Fruit fly (Drosophila melanogaster) whole organism, embryonic: ENCODE data around the gene Grip75.

Source experiments
- Awh ChIP-seq: fragments of 200-800 bp; sonication (Bioruptor generic); IDR thresholded peaks from 2 replicates; pipeline ENCODE4, ENCODE4 v1.3.6; 2022; ENCODE audit warnings: missing biosample characterization, missing genetic modification characterization
- B-H1 ChIP-seq: fragments of 200-800 bp; sonication (Bioruptor generic); IDR thresholded peaks from 3 replicates; pipeline ENCODE4 v1.3.6; 2022; ENCODE audit warnings: missing biosample characterization, missing genetic modification characterization
- CG10267 ChIP-seq: fragments of 200-800 bp; sonication (Bioruptor generic); optimal IDR thresholded peaks from 2 replicates; lab custom pipeline; 2018; ENCODE audit warnings: missing biosample characterization, mild to moderate bottlenecking, missing genetic modification characterization, moderate library complexity
- CG12769 ChIP-seq: fragments of 200-800 bp; sonication (Bioruptor generic); optimal IDR thresholded peaks from 2 replicates; lab custom pipeline; 2019; ENCODE audit warnings: missing biosample characterization, mild to moderate bottlenecking, missing genetic modification characterization, moderate library complexity
- CG16779 ChIP-seq: fragments of 200-800 bp; sonication (Bioruptor generic); IDR thresholded peaks from 2 replicates; pipeline ENCODE4 v1.3.6; 2022; ENCODE audit warnings: missing biosample characterization, missing genetic modification characterization
- CG17359 ChIP-seq: fragments of 200-800 bp; sonication (Bioruptor generic); optimal IDR thresholded peaks from 3 replicates; lab custom pipeline; 2018; ENCODE audit warnings: missing biosample characterization, mild to moderate bottlenecking, missing genetic modification characterization, moderate library complexity
- CG17829 ChIP-seq: fragments of 200-800 bp; optimal IDR thresholded peaks from 2 replicates; lab custom pipeline; 2019; ENCODE audit warnings: missing biosample characterization, mild to moderate bottlenecking, missing genetic modification characterization, moderate library complexity
- CG18764 ChIP-seq: fragments of 200-800 bp; sonication (Bioruptor generic); optimal IDR thresholded peaks from 3 replicates; lab custom pipeline; 2016; ENCODE audit warnings: missing biosample characterization, missing genetic modification characterization
- CG30431 ChIP-seq: fragments of 200-800 bp; sonication (Bioruptor generic); optimal IDR thresholded peaks from 2 replicates; lab custom pipeline; 2017; ENCODE audit warnings: missing biosample characterization, missing genetic modification characterization
- CG31224 ChIP-seq: fragments of 200-800 bp; sonication (Bioruptor generic); IDR thresholded peaks from 2 replicates; pipeline ENCODE4 v1.3.6; 2022; ENCODE audit warnings: missing biosample characterization, missing genetic modification characterization
- CG3163 ChIP-seq: fragments of 200-800 bp; sonication (Bioruptor generic); optimal IDR thresholded peaks from 3 replicates; lab custom pipeline; 2016; ENCODE audit warnings: missing biosample characterization, missing genetic modification characterization
- CG32532 ChIP-seq: fragments of 200-800 bp; sonication (Bioruptor generic); IDR thresholded peaks from 2 replicates; pipeline ENCODE4 v1.3.6; 2022; ENCODE audit warnings: missing biosample characterization, missing genetic modification characterization
- CG4404 ChIP-seq: fragments of 200-800 bp; sonication (Bioruptor generic); IDR thresholded peaks from 2 replicates; pipeline ENCODE4 v1.3.6; 2022; ENCODE audit warnings: missing biosample characterization, missing genetic modification characterization
- CG4707 ChIP-seq: fragments of 200-800 bp; sonication (Bioruptor generic); optimal IDR thresholded peaks from 2 replicates; lab custom pipeline; 2018; ENCODE audit warnings: missing biosample characterization, mild to moderate bottlenecking, missing genetic modification characterization, moderate library complexity
- CG6175 ChIP-seq: fragments of 200-800 bp; sonication (Bioruptor generic); IDR thresholded peaks from 3 replicates; pipeline ENCODE4 v1.3.6; 2022; ENCODE audit warnings: missing biosample characterization, missing genetic modification characterization
- CG6791 ChIP-seq: fragments of 200-800 bp; sonication (Bioruptor generic); IDR thresholded peaks from 3 replicates; pipeline ENCODE4 v1.3.6; 2022; ENCODE audit warnings: missing biosample characterization, missing genetic modification characterization; ENCODE audit not compliant: partially characterized antibody
- CG9609 ChIP-seq: fragments of 200-800 bp; sonication (Bioruptor generic); optimal IDR thresholded peaks from 3 replicates; lab custom pipeline; 2016; ENCODE audit warnings: missing biosample characterization, missing genetic modification characterization
- Chrac-16 ChIP-seq: fragments of 200-800 bp; sonication (Bioruptor generic); optimal IDR thresholded peaks from 3 replicates; lab custom pipeline; 2016; ENCODE audit warnings: missing biosample characterization, missing genetic modification characterization
- Dbx ChIP-seq: fragments of 200-800 bp; sonication (Bioruptor generic); IDR thresholded peaks from 3 replicates; pipeline ENCODE4 v1.3.6; 2022; ENCODE audit warnings: missing biosample characterization, missing genetic modification characterization
- Fer3 ChIP-seq: fragments of 200-800 bp; sonication (Bioruptor generic); optimal IDR thresholded peaks from 2 replicates; lab custom pipeline; 2018; ENCODE audit warnings: missing biosample characterization, mild to moderate bottlenecking, missing genetic modification characterization, moderate library complexity
- GATAe ChIP-seq: fragments of 200-800 bp; sonication (Bioruptor generic); conservative IDR thresholded peaks from 2 replicates; pipeline ENCODE4 v1.3.6; 2022; ENCODE audit warnings: missing biosample characterization, missing genetic modification characterization
- Gug ChIP-seq: fragments of 200-800 bp; sonication (Bioruptor generic); IDR thresholded peaks from 4 replicates; pipeline ENCODE4 v1.3.6; 2022; ENCODE audit warnings: missing biosample characterization, missing genetic modification characterization
- HLH4C ChIP-seq: fragments of 200-800 bp; sonication (Bioruptor generic); IDR thresholded peaks from 3 replicates; pipeline ENCODE4 v1.3.6; 2022; ENCODE audit warnings: missing biosample characterization, missing genetic modification characterization; ENCODE audit not compliant: partially characterized antibody
- Hey ChIP-seq: fragments of 200-800 bp; sonication (Bioruptor generic); optimal IDR thresholded peaks from 3 replicates; lab custom pipeline; 2018; ENCODE audit warnings: missing biosample characterization, mild to moderate bottlenecking, missing genetic modification characterization
- Lim3 ChIP-seq: fragments of 200-800 bp; sonication (Bioruptor generic); IDR thresholded peaks from 2 replicates; pipeline ENCODE4 v1.3.6; 2022; ENCODE audit warnings: missing biosample characterization, missing genetic modification characterization
- Mes4 ChIP-seq: fragments of 200-800 bp; sonication (Bioruptor generic); optimal IDR thresholded peaks from 2 replicates; lab custom pipeline; 2016; ENCODE audit warnings: missing biosample characterization, missing genetic modification characterization
- NC2β ChIP-seq: fragments of 200-800 bp; sonication (Bioruptor generic); optimal IDR thresholded peaks from 2 replicates; lab custom pipeline; 2016; ENCODE audit warnings: missing biosample characterization, missing genetic modification characterization
- NK7.1 ChIP-seq: fragments of 200-800 bp; sonication (Bioruptor generic); optimal IDR thresholded peaks from 3 replicates; lab custom pipeline; 2016; ENCODE audit warnings: missing biosample characterization, missing genetic modification characterization
- PHDP ChIP-seq: fragments of 200-800 bp; sonication (Bioruptor generic); optimal IDR thresholded peaks from 3 replicates; lab custom pipeline; 2018; ENCODE audit warnings: missing biosample characterization, mild to moderate bottlenecking, missing genetic modification characterization, moderate library complexity
- Sin3A ChIP-seq: fragments of >200 bp; optimal IDR thresholded peaks from 2 replicates; lab custom pipeline; 2018
- Sry-δ ChIP-seq: fragments of 200-800 bp; sonication (Bioruptor generic); optimal IDR thresholded peaks from 2 replicates; lab custom pipeline; 2016; ENCODE audit warnings: missing biosample characterization, missing genetic modification characterization
- ash1 ChIP-seq: fragments of 200-800 bp; sonication (Bioruptor generic); optimal IDR thresholded peaks from 2 replicates; lab custom pipeline; 2018; ENCODE audit warnings: missing biosample characterization, mild to moderate bottlenecking, missing genetic modification characterization
- ato ChIP-seq: fragments of 200-800 bp; sonication (Bioruptor generic); IDR thresholded peaks from 2 replicates; pipeline ENCODE4 v1.3.6; 2022; ENCODE audit warnings: missing biosample characterization, missing genetic modification characterization; ENCODE audit not compliant: partially characterized antibody
- bcd ChIP-seq: fragments of 200-800 bp; sonication (Bioruptor generic); optimal IDR thresholded peaks from 2 replicates; lab custom pipeline; 2017; ENCODE audit warnings: missing biosample characterization, mild to moderate bottlenecking, missing genetic modification characterization
- bsh ChIP-seq, 2 experiments: fragments of 200-800 bp; sonication (Bioruptor generic); optimal IDR thresholded peaks; 2 replicates each; lab custom pipeline; 2017 to 2018; ENCODE audit warnings: mild to moderate bottlenecking in 2 of 2, missing biosample characterization in 2 of 2, missing genetic modification characterization in 2 of 2, moderate library complexity in 1 of 2
- ci ChIP-seq: fragments of 200-800 bp; sonication (Bioruptor generic); IDR thresholded peaks from 3 replicates; pipeline ENCODE4 v1.3.6; 2022; ENCODE audit warnings: missing biosample characterization, missing genetic modification characterization
- dm ChIP-seq: fragments of 200-800 bp; sonication (Bioruptor generic); optimal IDR thresholded peaks from 3 replicates; lab custom pipeline; 2016; ENCODE audit warnings: missing biosample characterization, missing genetic modification characterization
- ewg ChIP-seq: fragments of 200-800 bp; sonication (Bioruptor generic); optimal IDR thresholded peaks from 3 replicates; lab custom pipeline; 2017; ENCODE audit warnings: mild to moderate bottlenecking, missing biosample characterization, missing genetic modification reagents, missing genetic modification characterization
- hkb ChIP-seq, 2 experiments: fragments of 200-800 bp in 1 of 2; fragments of >200 bp in 1 of 2; sonication (Bioruptor generic) in 1 of 2; IDR thresholded peaks in 1 of 2; optimal IDR thresholded peaks in 1 of 2; 2 replicates each; pipeline versions ENCODE4 v1.3.6 to Lab custom; 2017 to 2022; ENCODE audit warnings: missing biosample characterization in 1 of 2, missing genetic modification characterization in 1 of 2
- hth ChIP-seq: fragments of >200 bp; optimal IDR thresholded peaks from 2 replicates; lab custom pipeline; 2017; ENCODE audit warnings: inconsistent platforms
- kni ChIP-seq: fragments of 200-800 bp; sonication (Bioruptor generic); optimal IDR thresholded peaks from 3 replicates; lab custom pipeline; 2017; ENCODE audit warnings: mild to moderate bottlenecking, missing biosample characterization, missing genetic modification reagents, missing genetic modification characterization
- p53 ChIP-seq: fragments of 200-800 bp; sonication (Bioruptor generic); optimal IDR thresholded peaks from 2 replicates; lab custom pipeline; 2016; ENCODE audit warnings: missing biosample characterization, missing genetic modification characterization
- peb ChIP-seq: fragments of 200-800 bp; sonication (Bioruptor generic); IDR thresholded peaks from 2 replicates; pipeline ENCODE4 v1.3.6; 2022; ENCODE audit warnings: missing biosample characterization, missing genetic modification characterization
- phol ChIP-seq: fragments of 200-800 bp; sonication (Bioruptor generic); optimal IDR thresholded peaks from 3 replicates; lab custom pipeline; 2018; ENCODE audit warnings: missing biosample characterization, mild to moderate bottlenecking, missing genetic modification characterization, moderate library complexity
- ro ChIP-seq: fragments of 200-800 bp; sonication (Bioruptor generic); IDR thresholded peaks from 2 replicates; pipeline ENCODE4 v1.3.6; 2022; ENCODE audit warnings: missing biosample characterization, missing genetic modification characterization
- salm ChIP-seq: fragments of 200-800 bp; sonication (Bioruptor generic); optimal IDR thresholded peaks from 2 replicates; lab custom pipeline; 2018; ENCODE audit warnings: missing biosample characterization, mild to moderate bottlenecking, missing genetic modification characterization
- sens ChIP-seq: fragments of 200-800 bp; sonication (Bioruptor generic); peaks from one replicate; lab custom pipeline; 2016; ENCODE audit warnings: missing biosample characterization, missing genetic modification characterization
- sob ChIP-seq: fragments of 200-800 bp; sonication (Bioruptor generic); IDR thresholded peaks from 2 replicates; pipeline ENCODE4 v1.3.6; 2022; ENCODE audit warnings: missing biosample characterization, missing genetic modification characterization
- sqz ChIP-seq: fragments of 200-800 bp; sonication (Bioruptor generic); optimal IDR thresholded peaks from 3 replicates; lab custom pipeline; 2018; ENCODE audit warnings: missing biosample characterization, mild to moderate bottlenecking, missing genetic modification characterization
- trem ChIP-seq: fragments of 200-800 bp; optimal IDR thresholded peaks from 3 replicates; lab custom pipeline; 2019; ENCODE audit warnings: missing biosample characterization, mild to moderate bottlenecking, missing genetic modification characterization, moderate library complexity
- wek ChIP-seq: fragments of 200-800 bp; sonication (Bioruptor generic); optimal IDR thresholded peaks from 3 replicates; lab custom pipeline; 2018; ENCODE audit warnings: missing biosample characterization, mild to moderate bottlenecking, missing genetic modification characterization, moderate library complexity
- zf30C ChIP-seq: fragments of 200-800 bp; sonication (Bioruptor generic); optimal IDR thresholded peaks from 3 replicates; lab custom pipeline; 2018; ENCODE audit warnings: missing biosample characterization, mild to moderate bottlenecking, missing genetic modification characterization
- zfh2 ChIP-seq: fragments of 200-800 bp; sonication (Bioruptor generic); optimal IDR thresholded peaks from 2 replicates; lab custom pipeline; 2016; ENCODE audit warnings: missing biosample characterization, missing genetic modification characterization

The Grip75 gene

DNA sequence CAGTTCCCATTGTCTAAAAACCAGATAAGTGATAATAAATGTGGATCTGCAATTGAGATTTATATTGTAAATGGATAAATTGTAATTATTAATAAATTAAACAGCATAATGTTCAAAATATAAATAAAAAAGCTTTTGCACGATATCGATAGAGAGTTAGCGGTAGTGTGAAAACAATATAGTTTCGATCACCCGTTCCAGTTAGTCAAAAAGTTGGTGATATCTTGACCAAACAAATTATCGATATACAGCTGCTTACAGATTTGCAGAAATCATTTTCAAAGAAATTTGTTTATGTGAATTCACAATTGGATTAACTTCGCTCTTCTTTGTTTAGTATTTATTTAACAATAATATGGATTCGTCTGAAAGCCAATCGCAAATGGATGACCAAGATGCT is 43.9 kb upstream of the Grip75 start, which contains the start of gene Nse4 (continued):
- peak; percentile 95 for TF ChIP-seq ato (GFP tag; lab: Robert Waterston, UW)
- peak; percentile 75 for TF ChIP-seq sens (GFP tag; lab: Kevin White, UChicago)
- TF ChIP-seq peb = no peak
- no peak for TF ChIP-seq ash1
- TF ChIP-seq ci (GFP tag; lab: Robert Waterston, UW) = no peak
- TF ChIP-seq B-H1 = no peak
- no peak for TF ChIP-seq hth
- TF ChIP-seq bcd (GFP tag; lab: Kevin White, UChicago) = no peak
- no peak for TF ChIP-seq GATAe (GFP tag; lab: Robert Waterston, UW)
- TF ChIP-seq CG6175 (GFP tag; lab: Robert Waterston, UW) = no peak
- TF ChIP-seq CG18764 = no peak
- peak; percentile 94 for TF ChIP-seq HLH4C (GFP tag; lab: Robert Waterston, UW)
- peak; percentile 90 for TF ChIP-seq CG6791
- TF ChIP-seq CG4404 (GFP tag; lab: Robert Waterston, UW) = no peak
- no peak for TF ChIP-seq zfh2 (GFP tag; lab: Kevin White, UChicago)
- TF ChIP-seq Awh (GFP tag; lab: Robert Waterston, UW) = no peak
- no peak for TF ChIP-seq salm (tag; lab: Kevin White, UChicago)
- no peak for TF ChIP-seq ewg (GFP tag; lab: Kevin White, UChicago)
- TF ChIP-seq phol (tag; lab: Kevin White, UChicago) = no peak
- no peak for TF ChIP-seq NK7.1 (GFP tag; lab: Kevin White, UChicago)
- TF ChIP-seq CG3163 (GFP tag; lab: Kevin White, UChicago) = no peak
- peak; percentile 38 for TF ChIP-seq Sry-δ (GFP tag; lab: Kevin White, UChicago)
- no peak for TF ChIP-seq Fer3 (tag; lab: Kevin White, UChicago)
- no peak for TF ChIP-seq Hey (tag; lab: Kevin White, UChicago)
- TF ChIP-seq CG16779 (GFP tag; lab: Robert Waterston, UW) = no peak
- TF ChIP-seq zf30C (GFP tag; lab: Kevin White, UChicago) = no peak
- TF ChIP-seq PHDP (tag; lab: Kevin White, UChicago) = no peak
- TF ChIP-seq CG9609 (GFP tag; lab: Kevin White, UChicago) = no peak
- no peak for TF ChIP-seq Mes4 (GFP tag; lab: Kevin White, UChicago)
- TF ChIP-seq hkb (optimal IDR thresholded peaks at IDR 0.05; lab: Kevin White, UChicago) = no peak
- no peak for TF ChIP-seq hkb (GFP tag; IDR thresholded peaks at IDR 0.05; lab: Robert Waterston, UW)
- TF ChIP-seq CG30431 (GFP tag; lab: Kevin White, UChicago) = no peak
- peak; percentile 37 for TF ChIP-seq trem
- TF ChIP-seq Dbx (GFP tag; lab: Robert Waterston, UW) = no peak
- TF ChIP-seq Sin3A (lab: Kevin White, UChicago) = no peak
- TF ChIP-seq wek (GFP tag; lab: Kevin White, UChicago) = no peak
- no peak for TF ChIP-seq Chrac-16
- TF ChIP-seq CG10267 (tag; lab: Kevin White, UChicago) = peak; percentile 31
- peak; percentile 10 for TF ChIP-seq CG17829
- no peak for TF ChIP-seq CG17359 (tag; lab: Kevin White, UChicago)
- TF ChIP-seq ro (GFP tag; lab: Robert Waterston, UW) = no peak
- TF ChIP-seq sqz (GFP tag; lab: Kevin White, UChicago) = no peak
- no peak for TF ChIP-seq dm (GFP tag; lab: Kevin White, UChicago)
- TF ChIP-seq CG31224 = no peak
- no peak for TF ChIP-seq sob
- TF ChIP-seq CG4707 (GFP tag; lab: Kevin White, UChicago) = no peak
- TF ChIP-seq p53 (GFP tag; lab: Kevin White, UChicago) = no peak
- no peak for TF ChIP-seq CG12769 (tag; lab: Kevin White, UChicago)
- no peak for TF ChIP-seq bsh (GFP tag; optimal IDR thresholded peaks at IDR 0.05; lab: Kevin White, UChicago)
- no peak for TF ChIP-seq kni
- TF ChIP-seq CG32532 (GFP tag; lab: Robert Waterston, UW) = no peak
- TF ChIP-seq Lim3 (GFP tag; lab: Robert Waterston, UW) = no peak
- TF ChIP-seq Gug (GFP tag; lab: Robert Waterston, UW) = no peak
- no peak for TF ChIP-seq NC2β
